Fruit fly (Drosophila melanogaster): ENCODE data around the gene CG15386.

Gene CG15386

DNA sequence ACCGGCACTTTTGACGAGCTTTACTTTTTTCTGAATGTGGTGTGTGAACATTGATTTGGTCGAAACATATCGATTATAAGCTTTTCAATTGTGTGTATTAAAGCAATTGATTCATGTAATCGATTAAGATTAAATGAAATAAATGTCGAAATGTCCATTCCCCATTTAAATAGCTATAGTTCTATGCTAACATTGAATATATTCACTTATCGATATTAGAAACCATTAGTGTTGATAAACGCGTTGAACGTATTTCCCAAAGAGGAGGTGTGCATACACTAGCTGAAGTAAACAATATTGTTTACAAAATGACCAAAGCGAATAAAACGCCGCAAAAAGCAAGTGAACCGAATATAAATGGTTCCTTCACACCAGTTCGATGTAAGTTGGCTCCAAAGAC lies 3.0 kb downstream of the CG15386 start, which contains the start of the genes Uch and CG34174 (continued):
- TF ChIP-seq Hr51 (GFP tag; optimal IDR thresholded peaks at IDR 0.05) = peak in 1 of 2 experiments; percentile 3
- TF ChIP-seq ato (GFP tag; IDR thresholded peaks at IDR 0.05; ENCODE audit: partially characterized antibody) = 0 out of 2 replicates have a peak, but pooled peaks have one; percentile 39
- TF ChIP-seq Pdp1 (GFP tag; optimal IDR thresholded peaks at IDR 0.05) = no peak
- peak; percentile 24 for TF ChIP-seq bcd (GFP tag; optimal IDR thresholded peaks at IDR 0.05)
- peak; percentile 72 for TF ChIP-seq Doc3 (GFP tag; IDR thresholded peaks at IDR 0.05; ENCODE audit: partially characterized antibody)
- peak in 1 of 2 experiments; percentile 19 for TF ChIP-seq Trl (optimal IDR thresholded peaks at IDR 0.05)
- peak; percentile 4 for TF ChIP-seq Trl (GFP tag; optimal IDR thresholded peaks at IDR 0.05)
- peak; percentile 44 for TF ChIP-seq CG15514 (GFP tag; optimal IDR thresholded peaks at IDR 0.05)
- TF ChIP-seq HmgD (GFP tag; optimal IDR thresholded peaks at IDR 0.05) = no peak
- TF ChIP-seq vnd (GFP tag; IDR thresholded peaks at IDR 0.05; ENCODE audit: partially characterized antibody) = peak; percentile 64
- TF ChIP-seq CG7987 (GFP tag; optimal IDR thresholded peaks at IDR 0.05) = no peak
- TF ChIP-seq Hr3 (GFP tag; optimal IDR thresholded peaks at IDR 0.05) = no peak
- TF ChIP-seq lmd (GFP tag; IDR thresholded peaks at IDR 0.05) = no peak
- peak; percentile 10 for TF ChIP-seq CG10979 (tag; optimal IDR thresholded peaks at IDR 0.05)
- peak; percentile 75 for TF ChIP-seq CHES-1-like (GFP tag; optimal IDR thresholded peaks at IDR 0.05)
- peak; percentile 79 for TF ChIP-seq BEAF-32 (GFP tag; optimal IDR thresholded peaks at IDR 0.05)
- no peak for TF ChIP-seq CG4360 (GFP tag; IDR thresholded peaks at IDR 0.05)
- TF ChIP-seq CG4424 (GFP tag; optimal IDR thresholded peaks at IDR 0.05) = no peak
- 0 out of 3 replicates have a peak, but pooled peaks have one; percentile 14 for TF ChIP-seq row (GFP tag; IDR thresholded peaks at IDR 0.05)
- TF ChIP-seq fu2 (GFP tag; optimal IDR thresholded peaks at IDR 0.05) = peak; percentile 20
- peak in 1 of 2 experiments; percentile 31 for TF ChIP-seq dpn (GFP tag; optimal IDR thresholded peaks at IDR 0.05)
- TF ChIP-seq Atf-2 (GFP tag; optimal IDR thresholded peaks at IDR 0.05) = no peak
- peak; percentile 95 for TF ChIP-seq CG10267 (tag; optimal IDR thresholded peaks at IDR 0.05)
- TF ChIP-seq CG14860 (GFP tag; IDR thresholded peaks at IDR 0.05; ENCODE audit: partially characterized antibody) = peak; percentile 64

- TF ChIP-seq ara (GFP tag; IDR thresholded peaks at IDR 0.05) (no peak), CG6791 (GFP tag; IDR thresholded peaks at IDR 0.05; ENCODE audit: partially characterized antibody) (no peak), grau (tag; optimal IDR thresholded peaks at IDR 0.05) (no peak), CG3163 (GFP tag; optimal IDR thresholded peaks at IDR 0.05) (no peak), odd (GFP tag; optimal IDR thresholded peaks at IDR 0.05) (no peak), CG10565 (GFP tag; optimal IDR thresholded peaks at IDR 0.05) (no peak), CG10959 (GFP tag; IDR thresholded peaks at IDR 0.05) (no peak), Usf (GFP tag; optimal IDR thresholded peaks at IDR 0.05) (no peak), CG17328 (GFP tag; IDR thresholded peaks at IDR 0.05) (no peak), crp (GFP tag; optimal IDR thresholded peaks at IDR 0.05) (peak in 1 of 2 experiments; percentile 68), CG4404 (GFP tag; IDR thresholded peaks at IDR 0.05) (no peak), vfl (GFP tag; optimal IDR thresholded peaks at IDR 0.05) (no peak), Stat92E (GFP tag; optimal IDR thresholded peaks at IDR 0.05) (no peak), Eip74EF (GFP tag; optimal IDR thresholded peaks at IDR 0.05) (no peak), bsh (GFP tag; optimal IDR thresholded peaks at IDR 0.05) (no peak), row (GFP tag; IDR thresholded peaks at IDR 0.05) (peak; percentile 49; the same call in 2 of the 3 replicates), Jarid2 (GFP tag; optimal IDR thresholded peaks at IDR 0.05) (no peak), B-H1 (GFP tag; IDR thresholded peaks at IDR 0.05) (no peak), abd-A (tag; optimal IDR thresholded peaks at IDR 0.05) (no peak), Ets97D (GFP tag; optimal IDR thresholded peaks at IDR 0.05) (no peak), CG18599 (GFP tag; optimal IDR thresholded peaks at IDR 0.05) (peak; percentile 3), MESR4 (GFP tag; optimal IDR thresholded peaks at IDR 0.05) (peak; percentile 11), usp (GFP tag; optimal IDR thresholded peaks at IDR 0.05) (no peak), Dref (GFP tag; IDR thresholded peaks at IDR 0.05) (no peak), crol (GFP tag; IDR thresholded peaks at IDR 0.05) (no peak), fd102C (GFP tag; optimal IDR thresholded peaks at IDR 0.05) (no peak), MBD-R2 (GFP tag; IDR thresholded peaks at IDR 0.05) (no peak; the same call in 1 of the 2 replicates)
These were observed 4.6 kb downstream of the CG15386 start, which contains the start of gene CG15385 for dm6 chr2L:2212478-2212877. CG15385 (minus strand) TSS chr2L:2212571.

Data from whole organism, embryonic.